Fruit fly (Drosophila melanogaster) whole organism, embryonic: ENCODE results near the gene MICU3.

Source experiments
- Adf1 ChIP-seq: fragments of 200-800 bp; sonication (Bioruptor generic); IDR thresholded peaks from 2 replicates; pipeline ENCODE4 v1.3.6; 2022; ENCODE audit warnings: missing biosample characterization, missing genetic modification characterization
- Awh ChIP-seq: fragments of 200-800 bp; sonication (Bioruptor generic); IDR thresholded peaks from 2 replicates; pipeline ENCODE4, ENCODE4 v1.3.6; 2022; ENCODE audit warnings: missing biosample characterization, missing genetic modification characterization
- BtbVII ChIP-seq: fragments of 200-800 bp; sonication (Bioruptor generic); optimal IDR thresholded peaks from 3 replicates; lab custom pipeline; 2017; ENCODE audit warnings: missing biosample characterization, mild to moderate bottlenecking, missing genetic modification characterization
- CG10147 ChIP-seq: fragments of 200-800 bp; sonication (Bioruptor generic); optimal IDR thresholded peaks from 2 replicates; lab custom pipeline; 2019; ENCODE audit warnings: missing biosample characterization, mild to moderate bottlenecking, missing genetic modification characterization, moderate library complexity
- CG10209 ChIP-seq: fragments of 200-800 bp; sonication (Bioruptor generic); optimal IDR thresholded peaks from 3 replicates; lab custom pipeline; 2017; ENCODE audit warnings: missing biosample characterization, mild to moderate bottlenecking, missing genetic modification characterization, missing genetic modification reagents
- CG12769 ChIP-seq: fragments of 200-800 bp; sonication (Bioruptor generic); optimal IDR thresholded peaks from 2 replicates; lab custom pipeline; 2019; ENCODE audit warnings: missing biosample characterization, mild to moderate bottlenecking, missing genetic modification characterization, moderate library complexity
- CG13296 ChIP-seq: fragments of 200-800 bp; sonication (Bioruptor generic); optimal IDR thresholded peaks from 3 replicates; lab custom pipeline; 2018; ENCODE audit warnings: missing biosample characterization, mild to moderate bottlenecking, missing genetic modification characterization
- CG1602 ChIP-seq: fragments of 200-800 bp; sonication (Bioruptor generic); optimal IDR thresholded peaks from 3 replicates; lab custom pipeline; 2016; ENCODE audit warnings: missing biosample characterization, missing genetic modification characterization
- CG16863 ChIP-seq: fragments of 200-800 bp; sonication (Bioruptor generic); optimal IDR thresholded peaks from 3 replicates; lab custom pipeline; 2016; ENCODE audit warnings: missing biosample characterization, missing genetic modification characterization
- CG17568 ChIP-seq: fragments of 200-800 bp; sonication (Bioruptor generic); optimal IDR thresholded peaks from 2 replicates; lab custom pipeline; 2018; ENCODE audit warnings: missing biosample characterization, mild to moderate bottlenecking, missing genetic modification characterization, moderate library complexity
- CG18476 ChIP-seq: fragments of 200-800 bp; sonication (Bioruptor generic); optimal IDR thresholded peaks from 2 replicates; lab custom pipeline; 2016; ENCODE audit warnings: missing biosample characterization, mild to moderate bottlenecking, missing genetic modification characterization
- CG2120 ChIP-seq: fragments of 200-800 bp; sonication (Bioruptor generic); optimal IDR thresholded peaks from 3 replicates; lab custom pipeline; 2016; ENCODE audit warnings: missing biosample characterization, missing genetic modification characterization
- CG2199 ChIP-seq: fragments of 200-800 bp; sonication (Bioruptor generic); IDR thresholded peaks from 3 replicates; pipeline ENCODE4 v1.3.6; 2022; ENCODE audit warnings: missing biosample characterization, missing genetic modification characterization
- CG2712 ChIP-seq: fragments of 200-800 bp; optimal IDR thresholded peaks from 3 replicates; lab custom pipeline; 2019; ENCODE audit warnings: missing biosample characterization, mild to moderate bottlenecking, missing genetic modification characterization, moderate library complexity
- CG30020 ChIP-seq: fragments of 200-800 bp; optimal IDR thresholded peaks from 2 replicates; lab custom pipeline; 2019; ENCODE audit warnings: missing biosample characterization, mild to moderate bottlenecking, missing genetic modification characterization, moderate library complexity
- CG3065 ChIP-seq: fragments of 200-800 bp; sonication (Bioruptor generic); optimal IDR thresholded peaks from 2 replicates; lab custom pipeline; 2016; ENCODE audit warnings: missing biosample characterization, missing genetic modification characterization
- CG31441 ChIP-seq: fragments of 200-800 bp; sonication (Bioruptor generic); IDR thresholded peaks from 2 replicates; pipeline ENCODE4 v1.3.6; 2022; ENCODE audit warnings: missing biosample characterization, missing genetic modification characterization
- CG4424 ChIP-seq: fragments of 200-800 bp; sonication (Bioruptor generic); optimal IDR thresholded peaks from 3 replicates; lab custom pipeline; 2016; ENCODE audit warnings: missing biosample characterization, missing genetic modification characterization
- CG6689 ChIP-seq: fragments of 200-800 bp; sonication (Bioruptor generic); IDR thresholded peaks from 2 replicates; pipeline ENCODE4 v1.3.6; 2022; ENCODE audit warnings: missing biosample characterization, missing genetic modification characterization
- CG7928 ChIP-seq: fragments of 200-800 bp; sonication (Bioruptor generic); optimal IDR thresholded peaks from 2 replicates; lab custom pipeline; 2017; ENCODE audit warnings: missing biosample characterization, mild to moderate bottlenecking, missing genetic modification characterization
- Dad ChIP-seq: fragments of 200-800 bp; sonication (Bioruptor generic); optimal IDR thresholded peaks from 3 replicates; lab custom pipeline; 2016; ENCODE audit warnings: missing biosample characterization, missing genetic modification characterization
- Deaf1 ChIP-seq: fragments of 200-800 bp; optimal IDR thresholded peaks from 3 replicates; lab custom pipeline; 2019; ENCODE audit warnings: missing biosample characterization, mild to moderate bottlenecking, missing genetic modification characterization, moderate library complexity
- Doc2 ChIP-seq: fragments of 200-800 bp; sonication (Bioruptor generic); IDR thresholded peaks from 2 replicates; pipeline ENCODE4 v1.3.6; 2022; ENCODE audit warnings: missing biosample characterization, missing genetic modification characterization
- Doc3 ChIP-seq: fragments of 200-800 bp; sonication (Bioruptor generic); IDR thresholded peaks from 3 replicates; pipeline ENCODE4 v1.3.6; 2022; ENCODE audit warnings: missing biosample characterization, missing genetic modification characterization; ENCODE audit not compliant: partially characterized antibody
- HLHmδ ChIP-seq: fragments of 200-800 bp; sonication (Bioruptor generic); optimal IDR thresholded peaks from 2 replicates; lab custom pipeline; 2018; ENCODE audit warnings: missing biosample characterization, mild to moderate bottlenecking, missing genetic modification characterization, moderate library complexity
- Hey ChIP-seq: fragments of 200-800 bp; sonication (Bioruptor generic); optimal IDR thresholded peaks from 3 replicates; lab custom pipeline; 2018; ENCODE audit warnings: missing biosample characterization, mild to moderate bottlenecking, missing genetic modification characterization
- HmgD ChIP-seq: fragments of 200-800 bp; sonication (Bioruptor generic); optimal IDR thresholded peaks from 3 replicates; lab custom pipeline; 2016; ENCODE audit warnings: missing biosample characterization, missing genetic modification characterization
- MESR4 ChIP-seq: fragments of 200-800 bp; sonication (Bioruptor generic); optimal IDR thresholded peaks from 2 replicates; lab custom pipeline; 2018; ENCODE audit warnings: missing biosample characterization, mild to moderate bottlenecking, missing genetic modification characterization, moderate library complexity
- Max ChIP-seq: fragments of 200-800 bp; sonication (Bioruptor generic); optimal IDR thresholded peaks from 2 replicates; lab custom pipeline; 2016; ENCODE audit warnings: missing biosample characterization, mild to moderate bottlenecking, missing genetic modification characterization
- Opbp ChIP-seq: fragments of 200-800 bp; sonication (Bioruptor generic); IDR thresholded peaks from 3 replicates; pipeline ENCODE4 v1.3.6; 2022; ENCODE audit warnings: missing biosample characterization, missing genetic modification characterization; ENCODE audit not compliant: partially characterized antibody
- Side ChIP-seq: fragments of 200-800 bp; sonication (Bioruptor generic); optimal IDR thresholded peaks from 2 replicates; lab custom pipeline; 2016; ENCODE audit warnings: missing biosample characterization, missing genetic modification characterization
- Sry-δ ChIP-seq: fragments of 200-800 bp; sonication (Bioruptor generic); optimal IDR thresholded peaks from 2 replicates; lab custom pipeline; 2016; ENCODE audit warnings: missing biosample characterization, missing genetic modification characterization
- Stat92E ChIP-seq, 3 experiments: fragments of >200 bp in 2 of 3; fragments of 200-800 bp in 1 of 3; sonication (Bioruptor generic) in 1 of 3; optimal IDR thresholded peaks; 2 replicates each; lab custom pipeline; 2017 to 2019; ENCODE audit warnings: missing biosample characterization in 3 of 3, missing genetic modification characterization in 3 of 3, mild to moderate bottlenecking in 1 of 3, moderate library complexity in 1 of 3
- bsh ChIP-seq, 2 experiments: fragments of 200-800 bp; sonication (Bioruptor generic); optimal IDR thresholded peaks; 2 replicates each; lab custom pipeline; 2017 to 2018; ENCODE audit warnings: mild to moderate bottlenecking in 2 of 2, missing biosample characterization in 2 of 2, missing genetic modification characterization in 2 of 2, moderate library complexity in 1 of 2
- cas ChIP-seq: fragments of 200-800 bp; sonication (Bioruptor generic); IDR thresholded peaks from 2 replicates; pipeline ENCODE4 v1.3.6; 2022; ENCODE audit warnings: missing biosample characterization, missing genetic modification characterization
- caup ChIP-seq: fragments of 200-800 bp; sonication (Bioruptor generic); optimal IDR thresholded peaks from 3 replicates; lab custom pipeline; 2017; ENCODE audit warnings: missing biosample characterization, mild to moderate bottlenecking, missing genetic modification characterization, moderate library complexity; ENCODE audit not compliant: severe bottlenecking
- ci ChIP-seq: fragments of 200-800 bp; sonication (Bioruptor generic); IDR thresholded peaks from 3 replicates; pipeline ENCODE4 v1.3.6; 2022; ENCODE audit warnings: missing biosample characterization, missing genetic modification characterization
- da ChIP-seq: fragments of 200-800 bp; sonication (Bioruptor generic); optimal IDR thresholded peaks from 2 replicates; lab custom pipeline; 2016; ENCODE audit warnings: missing biosample characterization, missing genetic modification characterization
- dati ChIP-seq: fragments of 200-800 bp; sonication (Bioruptor generic); IDR thresholded peaks from 2 replicates; pipeline ENCODE4 v1.3.6; 2022; ENCODE audit warnings: missing biosample characterization, missing genetic modification characterization
- kni ChIP-seq: fragments of 200-800 bp; sonication (Bioruptor generic); optimal IDR thresholded peaks from 3 replicates; lab custom pipeline; 2017; ENCODE audit warnings: mild to moderate bottlenecking, missing biosample characterization, missing genetic modification reagents, missing genetic modification characterization
- pan ChIP-seq, 4 experiments: fragments of >200 bp in 3 of 4; fragments of 200-800 bp in 1 of 4; sonication (Bioruptor generic) in 1 of 4; optimal IDR thresholded peaks in 3 of 4; IDR thresholded peaks in 1 of 4; 2 replicates each; pipeline versions ENCODE4 v1.3.6 to Lab custom; 2017 to 2022; ENCODE audit warnings: missing biosample characterization in 2 of 4, missing genetic modification characterization in 2 of 4, mixed read lengths in 1 of 4
- pros ChIP-seq: fragments of 200-800 bp; sonication (Bioruptor generic); optimal IDR thresholded peaks from 3 replicates; lab custom pipeline; 2019; ENCODE audit warnings: missing biosample characterization, mild to moderate bottlenecking, missing genetic modification characterization, moderate library complexity
- schlank ChIP-seq: fragments of 200-800 bp; sonication (Bioruptor generic); optimal IDR thresholded peaks from 2 replicates; lab custom pipeline; 2018; ENCODE audit warnings: missing biosample characterization, mild to moderate bottlenecking, missing genetic modification characterization
- sens ChIP-seq: fragments of 200-800 bp; sonication (Bioruptor generic); peaks from one replicate; lab custom pipeline; 2016; ENCODE audit warnings: missing biosample characterization, missing genetic modification characterization
- seq ChIP-seq: fragments of 200-800 bp; sonication (Bioruptor generic); IDR thresholded peaks from 2 replicates; pipeline ENCODE4 v1.3.6; 2022; ENCODE audit warnings: missing biosample characterization, missing genetic modification characterization
- shn ChIP-seq: fragments of 200-800 bp; sonication (Bioruptor generic); optimal IDR thresholded peaks from 3 replicates; lab custom pipeline; 2016; ENCODE audit warnings: missing biosample characterization, missing genetic modification characterization
- sqz ChIP-seq: fragments of 200-800 bp; sonication (Bioruptor generic); optimal IDR thresholded peaks from 3 replicates; lab custom pipeline; 2018; ENCODE audit warnings: missing biosample characterization, mild to moderate bottlenecking, missing genetic modification characterization
- tna ChIP-seq: fragments of 200-800 bp; sonication (Bioruptor generic); IDR thresholded peaks from 2 replicates; pipeline ENCODE4 v1.3.6; 2022; ENCODE audit warnings: missing biosample characterization, missing genetic modification characterization; ENCODE audit not compliant: partially characterized antibody
- trem ChIP-seq: fragments of 200-800 bp; optimal IDR thresholded peaks from 3 replicates; lab custom pipeline; 2019; ENCODE audit warnings: missing biosample characterization, mild to moderate bottlenecking, missing genetic modification characterization, moderate library complexity

The MICU3 gene

DNA sequence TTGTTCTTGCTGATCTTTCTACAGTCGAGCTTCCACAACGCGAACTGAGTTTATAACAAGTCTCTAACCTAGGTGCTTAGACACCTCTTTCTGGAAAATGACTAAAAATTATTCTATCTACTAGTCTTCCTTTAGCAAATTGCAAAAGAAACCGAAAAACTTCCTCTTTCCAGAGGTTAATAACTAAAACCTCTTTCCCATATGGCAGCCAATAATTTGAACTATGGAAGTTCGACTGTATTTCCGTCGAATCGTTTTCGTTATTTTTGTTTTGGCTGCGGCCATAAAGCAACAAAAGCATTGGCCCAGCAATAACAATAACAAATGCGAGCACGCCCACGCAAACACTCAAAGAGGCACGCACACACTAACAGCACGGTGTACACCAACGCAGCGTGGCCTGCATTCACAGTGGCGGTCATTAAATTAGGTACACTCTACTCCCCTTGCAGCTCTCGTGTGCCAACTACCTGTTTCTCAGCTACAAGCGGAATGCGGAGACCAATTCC, 33.4 kb downstream of the MICU3 start (continued):
- no peak for TF ChIP-seq Sry-δ (GFP tag; lab: Kevin White, UChicago)
- no peak for TF ChIP-seq HmgD (GFP tag; lab: Kevin White, UChicago)
- TF ChIP-seq ci (GFP tag; lab: Robert Waterston, UW), result 0 out of 3 replicates have a peak, but pooled peaks have one; percentile 29
- TF ChIP-seq CG31441 (GFP tag; lab: Robert Waterston, UW), result peak; percentile 60
- TF ChIP-seq CG13296 (GFP tag; lab: Kevin White, UChicago), result peak; percentile 86
- TF ChIP-seq CG2712 (tag; lab: Kevin White, UChicago), result peak; percentile 60
- TF ChIP-seq sens, result peak; percentile 79
- TF ChIP-seq CG4424 (GFP tag; lab: Kevin White, UChicago), result peak; percentile 21
- TF ChIP-seq BtbVII, result peak; percentile 77
- TF ChIP-seq CG6689 (GFP tag; lab: Robert Waterston, UW), result peak; percentile 49
- TF ChIP-seq Max (GFP tag; lab: Kevin White, UChicago), result no peak
- peak; percentile 27 for TF ChIP-seq shn (GFP tag; lab: Kevin White, UChicago)
- peak; percentile 9 for TF ChIP-seq Hey (tag; lab: Kevin White, UChicago)
- peak; percentile 59 for TF ChIP-seq sqz (GFP tag; lab: Kevin White, UChicago)
- peak; percentile 54 for TF ChIP-seq CG10147 (GFP tag; lab: Kevin White, UChicago)
- no peak for TF ChIP-seq Doc2 (GFP tag; lab: Robert Waterston, UW)
- TF ChIP-seq CG10209, result no peak
- TF ChIP-seq CG2120 (GFP tag; lab: Kevin White, UChicago), result peak; percentile 59
- TF ChIP-seq da (GFP tag; lab: Kevin White, UChicago), result no peak
- no peak for TF ChIP-seq CG7928 (GFP tag; lab: Kevin White, UChicago)
- TF ChIP-seq bsh (GFP tag; optimal IDR thresholded peaks at IDR 0.05; lab: Kevin White, UChicago), result peak in 1 of 2 experiments; percentile 59
- TF ChIP-seq Adf1 (GFP tag; lab: Robert Waterston, UW), result peak; percentile 35; the same call in 1 of the 2 replicates
- TF ChIP-seq Doc3, result no peak
- TF ChIP-seq Deaf1 (tag; lab: Kevin White, UChicago), result peak; percentile 47
- 0 out of 2 replicates have a peak, but pooled peaks have one; percentile 20 for TF ChIP-seq Awh (GFP tag; lab: Robert Waterston, UW)
- no peak for TF ChIP-seq CG18476 (GFP tag; lab: Kevin White, UChicago)
- peak; percentile 28 for TF ChIP-seq CG12769 (tag; lab: Kevin White, UChicago)
- no peak for TF ChIP-seq MESR4 (GFP tag; lab: Kevin White, UChicago)
- no peak for TF ChIP-seq CG30020 (tag; lab: Kevin White, UChicago)
- TF ChIP-seq dati (GFP tag; lab: Robert Waterston, UW), result 0 out of 2 replicates have a peak, but pooled peaks have one; percentile 3
- 0 out of 3 replicates have a peak, but pooled peaks have one; percentile 52 for TF ChIP-seq CG2199 (GFP tag; lab: Robert Waterston, UW)
- TF ChIP-seq caup (GFP tag; lab: Kevin White, UChicago), result peak; percentile 46
- TF ChIP-seq pros, result no peak
- no peak for TF ChIP-seq trem (tag; lab: Kevin White, UChicago)
- peak; percentile 55; the same call in 1 of the 2 replicates for TF ChIP-seq seq (GFP tag; lab: Robert Waterston, UW)
- no peak for TF ChIP-seq CG3065
- peak; percentile 13 for TF ChIP-seq CG1602 (GFP tag; lab: Kevin White, UChicago)
- TF ChIP-seq cas (GFP tag; lab: Robert Waterston, UW), result no peak
- peak; percentile 31 for TF ChIP-seq HLHmδ
- TF ChIP-seq schlank (tag; lab: Kevin White, UChicago), result no peak
- TF ChIP-seq kni (GFP tag; lab: Kevin White, UChicago), result peak; percentile 65
- TF ChIP-seq CG17568 (GFP tag; lab: Kevin White, UChicago), result no peak
- peak; percentile 18 for TF ChIP-seq CG16863 (GFP tag; lab: Kevin White, UChicago)
- TF ChIP-seq Dad (GFP tag; lab: Kevin White, UChicago), result peak; percentile 26
- TF ChIP-seq Side (GFP tag; lab: Kevin White, UChicago), result peak; percentile 58
- TF ChIP-seq Opbp (GFP tag; lab: Robert Waterston, UW), result no peak
- TF ChIP-seq pan (optimal IDR thresholded peaks at IDR 0.05; lab: Kevin White, UChicago), result no peak
- TF ChIP-seq pan (GFP tag; optimal IDR thresholded peaks at IDR 0.05 in 1 of 2, IDR thresholded peaks at IDR 0.05 in 1 of 2), result peak in 1 of 2 experiments; percentile 44
- peak in 1 of 3 experiments; percentile 57 for TF ChIP-seq Stat92E (GFP tag; optimal IDR thresholded peaks at IDR 0.05; lab: Kevin White, UChicago)
- TF ChIP-seq tna (GFP tag; lab: Robert Waterston, UW), result no peak
